Fruit fly (Drosophila melanogaster) Kc167 (cell line): ENCODE measurements around the gene cutlet.

ENCODE experiments used
- Myc ChIP-seq: fragments of >200 bp; optimal IDR thresholded peaks from 2 replicates; lab custom pipeline; 2017; ENCODE audit warnings: missing external identifiers
- Sin3A ChIP-seq: fragments of >200 bp; optimal IDR thresholded peaks from 2 replicates; lab custom pipeline; 2018; ENCODE audit warnings: missing external identifiers
- h ChIP-seq: fragments of >200 bp; optimal IDR thresholded peaks from 3 replicates; lab custom pipeline; 2018; ENCODE audit warnings: missing external identifiers
- insv ChIP-seq: fragments of >200 bp; optimal IDR thresholded peaks from 3 replicates; lab custom pipeline; 2018; ENCODE audit warnings: missing external identifiers
- psq ChIP-seq: fragments of >200 bp; optimal IDR thresholded peaks from 2 replicates; lab custom pipeline; 2017; ENCODE audit warnings: missing external identifiers
- ttk ChIP-seq: sonication (Bioruptor generic); optimal IDR thresholded peaks from 2 replicates; lab custom pipeline; 2017; ENCODE audit warnings: missing external identifiers

- TF ChIP-seq Sin3A (lab: Kevin White, UChicago) (no peak), h (no peak), psq (lab: Kevin White, UChicago) (no peak), Myc (no peak), insv (no peak), ttk (lab: Kevin White, UChicago) (no peak)
Measured at dm6 chr2L:3694920-3695319, 16.6 kb downstream of the cutlet start, which contains the start of gene CG43165.
